Fruit fly (Drosophila melanogaster) whole organism, embryonic: ENCODE results near the gene CG14269.
A peak's percentile ranks its signal among the peaks of the same experiment; 100 is the strongest.

ENCODE experiments used
- Blimp-1 ChIP-seq: fragments of 200-800 bp; sonication (Bioruptor generic); optimal IDR thresholded peaks from 3 replicates; lab custom pipeline; 2018; ENCODE audit warnings: missing biosample characterization, missing genetic modification characterization, mild to moderate bottlenecking, moderate library complexity, missing genetic modification reagents
- CG1024 ChIP-seq: fragments of 200-800 bp; sonication (Bioruptor generic); IDR thresholded peaks from 2 replicates; pipeline ENCODE4 v1.3.6; 2022; ENCODE audit warnings: missing biosample characterization, missing genetic modification characterization
- CG10654 ChIP-seq: fragments of 200-800 bp; sonication (Bioruptor generic); optimal IDR thresholded peaks from 2 replicates; lab custom pipeline; 2016; ENCODE audit warnings: missing biosample characterization, missing genetic modification characterization
- CG10979 ChIP-seq: fragments of 200-800 bp; sonication (Bioruptor generic); optimal IDR thresholded peaks from 2 replicates; lab custom pipeline; 2018; ENCODE audit warnings: missing biosample characterization, mild to moderate bottlenecking, missing genetic modification characterization, moderate library complexity
- CG11695 ChIP-seq: fragments of 200-800 bp; sonication (Bioruptor generic); IDR thresholded peaks from 3 replicates; pipeline ENCODE4 v1.3.6; 2022; ENCODE audit warnings: missing biosample characterization, missing genetic modification characterization
- CG14710 ChIP-seq: fragments of 200-800 bp; sonication (Bioruptor generic); optimal IDR thresholded peaks from 3 replicates; lab custom pipeline; 2019; ENCODE audit warnings: missing biosample characterization, mild to moderate bottlenecking, missing genetic modification characterization, moderate library complexity
- CG16779 ChIP-seq: fragments of 200-800 bp; sonication (Bioruptor generic); IDR thresholded peaks from 2 replicates; pipeline ENCODE4 v1.3.6; 2022; ENCODE audit warnings: missing biosample characterization, missing genetic modification characterization
- CG17328 ChIP-seq: fragments of 200-800 bp; sonication (Bioruptor generic); IDR thresholded peaks from 2 replicates; pipeline ENCODE4 v1.3.6; 2022; ENCODE audit warnings: missing biosample characterization, missing genetic modification characterization
- CG17612 ChIP-seq: fragments of 200-800 bp; sonication (Bioruptor generic); IDR thresholded peaks from 2 replicates; pipeline ENCODE4 v1.3.6; 2022; ENCODE audit warnings: missing biosample characterization, missing genetic modification characterization
- CG18764 ChIP-seq: fragments of 200-800 bp; sonication (Bioruptor generic); optimal IDR thresholded peaks from 3 replicates; lab custom pipeline; 2016; ENCODE audit warnings: missing biosample characterization, missing genetic modification characterization
- CG2202 ChIP-seq: fragments of 200-800 bp; sonication (Bioruptor generic); optimal IDR thresholded peaks from 2 replicates; lab custom pipeline; 2018; ENCODE audit warnings: missing biosample characterization, mild to moderate bottlenecking, missing genetic modification characterization
- CG2712 ChIP-seq: fragments of 200-800 bp; optimal IDR thresholded peaks from 3 replicates; lab custom pipeline; 2019; ENCODE audit warnings: missing biosample characterization, mild to moderate bottlenecking, missing genetic modification characterization, moderate library complexity
- CG2875 ChIP-seq: fragments of 200-800 bp; sonication (Bioruptor generic); optimal IDR thresholded peaks from 2 replicates; lab custom pipeline; 2017; ENCODE audit warnings: missing biosample characterization, mild to moderate bottlenecking, missing genetic modification characterization, missing genetic modification reagents
- CG31388 ChIP-seq: fragments of 200-800 bp; sonication (Bioruptor generic); optimal IDR thresholded peaks from 2 replicates; lab custom pipeline; 2016; ENCODE audit warnings: missing biosample characterization, missing genetic modification characterization
- CG3407 ChIP-seq: fragments of 200-800 bp; sonication (Bioruptor generic); optimal IDR thresholded peaks from 2 replicates; lab custom pipeline; 2018; ENCODE audit warnings: missing biosample characterization, mild to moderate bottlenecking, missing genetic modification characterization
- CG7357 ChIP-seq: fragments of 200-800 bp; sonication (Bioruptor generic); IDR thresholded peaks from 3 replicates; pipeline ENCODE4 v1.3.6; 2022; ENCODE audit warnings: missing biosample characterization, missing genetic modification characterization
- CG8089 ChIP-seq: fragments of 200-800 bp; sonication (Bioruptor generic); optimal IDR thresholded peaks from 3 replicates; lab custom pipeline; 2016; ENCODE audit warnings: missing biosample characterization, missing genetic modification characterization
- Chrac-16 ChIP-seq: fragments of 200-800 bp; sonication (Bioruptor generic); optimal IDR thresholded peaks from 3 replicates; lab custom pipeline; 2016; ENCODE audit warnings: missing biosample characterization, missing genetic modification characterization
- D19A ChIP-seq: fragments of 200-800 bp; optimal IDR thresholded peaks from 3 replicates; lab custom pipeline; 2019; ENCODE audit warnings: missing biosample characterization, mild to moderate bottlenecking, missing genetic modification characterization, moderate library complexity
- Dll ChIP-seq: fragments of 200-800 bp; sonication (Bioruptor generic); IDR thresholded peaks from 4 replicates; pipeline ENCODE4 v1.3.6; 2022; ENCODE audit warnings: missing biosample characterization, missing genetic modification characterization; ENCODE audit not compliant: partially characterized antibody
- Eip74EF ChIP-seq, 2 experiments: fragments of 200-800 bp in 1 of 2; fragments of >200 bp in 1 of 2; sonication (Bioruptor generic) in 1 of 2; optimal IDR thresholded peaks; 2 replicates each; lab custom pipeline; 2017 to 2019; ENCODE audit warnings: missing biosample characterization in 2 of 2, missing genetic modification characterization in 2 of 2, mild to moderate bottlenecking in 1 of 2, moderate library complexity in 1 of 2
- Hr51 ChIP-seq, 2 experiments: fragments of 200-800 bp; sonication (Bioruptor generic); optimal IDR thresholded peaks; 2 replicates in 1 of 2; 3 replicates in 1 of 2; lab custom pipeline; 2016 to 2018; ENCODE audit warnings: missing biosample characterization in 2 of 2, missing genetic modification characterization in 2 of 2, mild to moderate bottlenecking in 1 of 2, moderate library complexity in 1 of 2
- Med ChIP-seq: fragments of 200-800 bp; sonication (Bioruptor generic); peaks from one replicate; lab custom pipeline; 2016; ENCODE audit warnings: missing biosample characterization, missing genetic modification characterization, mild to moderate bottlenecking, inconsistent platforms, moderate library complexity
- Ptx1 ChIP-seq: fragments of 200-800 bp; sonication (Bioruptor generic); IDR thresholded peaks from 2 replicates; pipeline ENCODE4 v1.3.6; 2022; ENCODE audit warnings: missing biosample characterization, missing genetic modification characterization
- Sox102F ChIP-seq: fragments of 200-800 bp; sonication (Bioruptor generic); optimal IDR thresholded peaks from 2 replicates; lab custom pipeline; 2018; ENCODE audit warnings: missing biosample characterization, mild to moderate bottlenecking, missing genetic modification characterization, moderate library complexity
- Ssrp ChIP-seq: fragments of 200-800 bp; sonication (Bioruptor generic); optimal IDR thresholded peaks from 2 replicates; lab custom pipeline; 2018; ENCODE audit warnings: missing biosample characterization, mild to moderate bottlenecking, missing genetic modification characterization, moderate library complexity
- Stat92E ChIP-seq, 3 experiments: fragments of >200 bp in 2 of 3; fragments of 200-800 bp in 1 of 3; sonication (Bioruptor generic) in 1 of 3; optimal IDR thresholded peaks; 2 replicates each; lab custom pipeline; 2017 to 2019; ENCODE audit warnings: missing biosample characterization in 3 of 3, missing genetic modification characterization in 3 of 3, mild to moderate bottlenecking in 1 of 3, moderate library complexity in 1 of 3
- Xbp1 ChIP-seq: fragments of 200-800 bp; sonication (Bioruptor generic); optimal IDR thresholded peaks from 3 replicates; lab custom pipeline; 2016; ENCODE audit warnings: missing biosample characterization, mild to moderate bottlenecking, missing genetic modification characterization
- Xrp1 ChIP-seq: fragments of 200-800 bp; sonication (Bioruptor generic); IDR thresholded peaks from 2 replicates; pipeline ENCODE4 v1.3.6; 2022; ENCODE audit warnings: missing biosample characterization, missing genetic modification characterization
- ato ChIP-seq: fragments of 200-800 bp; sonication (Bioruptor generic); IDR thresholded peaks from 2 replicates; pipeline ENCODE4 v1.3.6; 2022; ENCODE audit warnings: missing biosample characterization, missing genetic modification characterization; ENCODE audit not compliant: partially characterized antibody
- bigmax ChIP-seq: fragments of 200-800 bp; sonication (Bioruptor generic); optimal IDR thresholded peaks from 2 replicates; lab custom pipeline; 2018; ENCODE audit warnings: missing biosample characterization, mild to moderate bottlenecking, missing genetic modification characterization
- ci ChIP-seq: fragments of 200-800 bp; sonication (Bioruptor generic); IDR thresholded peaks from 3 replicates; pipeline ENCODE4 v1.3.6; 2022; ENCODE audit warnings: missing biosample characterization, missing genetic modification characterization
- dmrt11E ChIP-seq: fragments of 200-800 bp; sonication (Bioruptor generic); optimal IDR thresholded peaks from 3 replicates; lab custom pipeline; 2018; ENCODE audit warnings: missing biosample characterization, mild to moderate bottlenecking, missing genetic modification characterization, moderate library complexity
- ems ChIP-seq: fragments of 200-800 bp; sonication (Bioruptor generic); optimal IDR thresholded peaks from 3 replicates; lab custom pipeline; 2016; ENCODE audit warnings: missing biosample characterization, missing genetic modification characterization
- fd96Cb ChIP-seq: fragments of 200-800 bp; sonication (Bioruptor generic); optimal IDR thresholded peaks from 2 replicates; lab custom pipeline; 2018; ENCODE audit warnings: missing biosample characterization, mild to moderate bottlenecking, missing genetic modification characterization, moderate library complexity
- gsb-n ChIP-seq: fragments of 200-800 bp; sonication (Bioruptor generic); optimal IDR thresholded peaks from 3 replicates; lab custom pipeline; 2018; ENCODE audit warnings: missing biosample characterization, mild to moderate bottlenecking, missing genetic modification characterization
- hbn ChIP-seq: fragments of 200-800 bp; sonication (Bioruptor generic); IDR thresholded peaks from 2 replicates; pipeline ENCODE4 v1.3.6; 2022; ENCODE audit warnings: missing biosample characterization, missing genetic modification characterization; ENCODE audit not compliant: partially characterized antibody
- lilli ChIP-seq: fragments of 200-800 bp; sonication (Bioruptor generic); optimal IDR thresholded peaks from 3 replicates; lab custom pipeline; 2016; ENCODE audit warnings: missing biosample characterization, missing genetic modification characterization
- luna ChIP-seq: fragments of 200-800 bp; sonication (Bioruptor generic); optimal IDR thresholded peaks from 2 replicates; lab custom pipeline; 2016; ENCODE audit warnings: missing biosample characterization, missing genetic modification characterization
- otp ChIP-seq: fragments of 200-800 bp; sonication (Bioruptor generic); IDR thresholded peaks from 3 replicates; pipeline ENCODE4, ENCODE4 v1.3.6; 2022; ENCODE audit warnings: missing biosample characterization, missing genetic modification characterization
- pan ChIP-seq, 4 experiments: fragments of >200 bp in 3 of 4; fragments of 200-800 bp in 1 of 4; sonication (Bioruptor generic) in 1 of 4; optimal IDR thresholded peaks in 3 of 4; IDR thresholded peaks in 1 of 4; 2 replicates each; pipeline versions ENCODE4 v1.3.6 to Lab custom; 2017 to 2022; ENCODE audit warnings: missing biosample characterization in 2 of 4, missing genetic modification characterization in 2 of 4, mixed read lengths in 1 of 4
- phol ChIP-seq: fragments of 200-800 bp; sonication (Bioruptor generic); optimal IDR thresholded peaks from 3 replicates; lab custom pipeline; 2018; ENCODE audit warnings: missing biosample characterization, mild to moderate bottlenecking, missing genetic modification characterization, moderate library complexity
- prd ChIP-seq, 3 experiments: fragments of >200 bp in 2 of 3; fragments of 200-800 bp in 1 of 3; sonication (Bioruptor generic) in 1 of 3; optimal IDR thresholded peaks in 2 of 3; IDR thresholded peaks in 1 of 3; 2 replicates in 2 of 3; 3 replicates in 1 of 3; pipeline versions ENCODE4 v1.3.6 to Lab custom; 2017 to 2022; ENCODE audit warnings: missing biosample characterization in 1 of 3, missing genetic modification characterization in 1 of 3
- row ChIP-seq: fragments of 200-800 bp; sonication (Bioruptor generic); IDR thresholded peaks from 3 replicates; pipeline ENCODE4 v1.3.6; 2022; ENCODE audit warnings: missing biosample characterization, missing genetic modification characterization
- sens ChIP-seq: fragments of 200-800 bp; sonication (Bioruptor generic); peaks from one replicate; lab custom pipeline; 2016; ENCODE audit warnings: missing biosample characterization, missing genetic modification characterization
- vvl ChIP-seq: fragments of 200-800 bp; sonication (Bioruptor generic); IDR thresholded peaks from 2 replicates; pipeline ENCODE4 v1.3.6; 2022; ENCODE audit warnings: missing biosample characterization, missing genetic modification characterization
- zfh1 ChIP-seq: fragments of 200-800 bp; sonication (Bioruptor generic); IDR thresholded peaks from 3 replicates; pipeline ENCODE4 v1.3.6; 2022; ENCODE audit warnings: missing biosample characterization, missing genetic modification characterization

CG14269 gene

dm6 chrX:3454715-3455114 lies 19.1 kb upstream of the CG14269 start (continued):
- TF ChIP-seq fd96Cb (tag; lab: Kevin White, UChicago) = peak; percentile 36
- no peak for TF ChIP-seq luna (GFP tag; lab: Kevin White, UChicago)
- TF ChIP-seq row (GFP tag; lab: Robert Waterston, UW) = peak; percentile 27; the same call in 1 of the 3 replicates
- TF ChIP-seq hbn (GFP tag; lab: Robert Waterston, UW) = no peak
- TF ChIP-seq Xrp1 (GFP tag; lab: Robert Waterston, UW) = peak; percentile 64
- 0 out of 3 replicates have a peak, but pooled peaks have one; percentile 24 for TF ChIP-seq CG11695 (GFP tag; lab: Robert Waterston, UW)
- TF ChIP-seq Ssrp (tag; lab: Kevin White, UChicago) = peak; percentile 14
- peak; percentile 4 for TF ChIP-seq Chrac-16 (GFP tag; lab: Kevin White, UChicago)
- TF ChIP-seq CG2202 = no peak
- TF ChIP-seq CG14710 (tag; lab: Kevin White, UChicago) = peak; percentile 19
- TF ChIP-seq prd (optimal IDR thresholded peaks at IDR 0.05; lab: Kevin White, UChicago) = no peak
- TF ChIP-seq prd (GFP tag; IDR thresholded peaks at IDR 0.05; lab: Robert Waterston, UW) = peak; percentile 35; the same call in 1 of the 3 replicates
- TF ChIP-seq CG2875 (GFP tag; lab: Kevin White, UChicago) = peak; percentile 25
- TF ChIP-seq dmrt11E = peak; percentile 12
- peak; percentile 16 for TF ChIP-seq CG3407
- TF ChIP-seq Xbp1 = peak; percentile 9
- TF ChIP-seq sens (GFP tag; lab: Kevin White, UChicago) = peak; percentile 82
- TF ChIP-seq ci (GFP tag; lab: Robert Waterston, UW) = peak; percentile 45; the same call in 1 of the 3 replicates
- TF ChIP-seq CG10979 (tag; lab: Kevin White, UChicago) = peak; percentile 38
- TF ChIP-seq Sox102F (GFP tag; lab: Kevin White, UChicago) = peak; percentile 54
- no peak for TF ChIP-seq Stat92E (GFP tag; optimal IDR thresholded peaks at IDR 0.05; lab: Kevin White, UChicago)
- TF ChIP-seq CG18764 = peak; percentile 15
- peak; percentile 3 for TF ChIP-seq gsb-n (tag; lab: Kevin White, UChicago)
- 0 out of 3 replicates have a peak, but pooled peaks have one; percentile 31 for TF ChIP-seq zfh1 (GFP tag; lab: Robert Waterston, UW)
- TF ChIP-seq CG1024 (GFP tag; lab: Robert Waterston, UW) = no peak
- TF ChIP-seq phol (tag; lab: Kevin White, UChicago) = peak; percentile 54
- TF ChIP-seq D19A (tag; lab: Kevin White, UChicago) = peak; percentile 56
- peak; percentile 36 for TF ChIP-seq Med (GFP tag; lab: Kevin White, UChicago)
- TF ChIP-seq Hr51 (GFP tag; optimal IDR thresholded peaks at IDR 0.05; lab: Kevin White, UChicago) = peak in 1 of 2 experiments; percentile 25
- TF ChIP-seq Blimp-1 (GFP tag; lab: Kevin White, UChicago) = peak; percentile 41
- TF ChIP-seq Dll (GFP tag; lab: Robert Waterston, UW) = no peak
- TF ChIP-seq CG16779 = no peak
- 0 out of 3 replicates have a peak, but pooled peaks have one; percentile 40 for TF ChIP-seq otp
- peak; percentile 48 for TF ChIP-seq CG2712 (tag; lab: Kevin White, UChicago)
- no peak for TF ChIP-seq pan (optimal IDR thresholded peaks at IDR 0.05; lab: Kevin White, UChicago)
- TF ChIP-seq pan (GFP tag; optimal IDR thresholded peaks at IDR 0.05 in 1 of 2, IDR thresholded peaks at IDR 0.05 in 1 of 2) = peak in 1 of 2 experiments; percentile 43
- TF ChIP-seq bigmax (GFP tag; lab: Kevin White, UChicago) = no peak

- peak; percentile 32; the same call in 1 of the 2 replicates for TF ChIP-seq Ptx1
- no peak for TF ChIP-seq CG7357 (GFP tag; lab: Robert Waterston, UW)
- peak; percentile 67; the same call in 1 of the 3 replicates for TF ChIP-seq CG11695 (GFP tag; lab: Robert Waterston, UW)
- no peak for TF ChIP-seq lilli (GFP tag; lab: Kevin White, UChicago)
- TF ChIP-seq CG31388 (GFP tag; lab: Kevin White, UChicago) = no peak
- TF ChIP-seq CG8089 (GFP tag; lab: Kevin White, UChicago) = no peak
- TF ChIP-seq CG17612 (GFP tag; lab: Robert Waterston, UW) = no peak
- peak; percentile 16; the same call in 1 of the 2 replicates for TF ChIP-seq ato (GFP tag; lab: Robert Waterston, UW)
- peak; percentile 6; the same call in 1 of the 2 replicates for TF ChIP-seq Xrp1 (GFP tag; lab: Robert Waterston, UW)
- no peak for TF ChIP-seq ems (GFP tag; lab: Kevin White, UChicago)
- no peak for TF ChIP-seq CG10654 (GFP tag; lab: Kevin White, UChicago)
- TF ChIP-seq vvl (GFP tag; lab: Robert Waterston, UW) = 0 out of 2 replicates have a peak, but pooled peaks have one; percentile 16
- TF ChIP-seq Eip74EF (GFP tag; optimal IDR thresholded peaks at IDR 0.05; lab: Kevin White, UChicago) = no peak
- peak; percentile 42; the same call in 1 of the 2 replicates for TF ChIP-seq CG17328 (GFP tag; lab: Robert Waterston, UW)
Measured at dm6 chrX:3453038-3453819, 17.6 kb upstream of the CG14269 start.
